Fruit fly (Drosophila melanogaster) whole organism, embryonic: Measurements from ENCODE around the gene Acp76A.

Experiments used
- B-H2 ChIP-seq: fragments of 200-800 bp; sonication (Bioruptor generic); optimal IDR thresholded peaks from 2 replicates; lab custom pipeline; 2018; ENCODE audit warnings: missing biosample characterization, mild to moderate bottlenecking, missing genetic modification characterization
- Bdp1 ChIP-seq: fragments of 200-800 bp; sonication (Bioruptor generic); optimal IDR thresholded peaks from 3 replicates; lab custom pipeline; 2016; ENCODE audit warnings: missing biosample characterization, missing genetic modification characterization
- Bgb ChIP-seq: fragments of 200-800 bp; sonication (Bioruptor generic); IDR thresholded peaks from 2 replicates; pipeline ENCODE4 v1.3.6; 2022; ENCODE audit warnings: missing biosample characterization, missing genetic modification characterization; ENCODE audit not compliant: partially characterized antibody
- CG10147 ChIP-seq: fragments of 200-800 bp; sonication (Bioruptor generic); optimal IDR thresholded peaks from 2 replicates; lab custom pipeline; 2019; ENCODE audit warnings: missing biosample characterization, mild to moderate bottlenecking, missing genetic modification characterization, moderate library complexity
- CG10565 ChIP-seq: fragments of 200-800 bp; sonication (Bioruptor generic); optimal IDR thresholded peaks from 3 replicates; lab custom pipeline; 2016; ENCODE audit warnings: missing biosample characterization, mild to moderate bottlenecking, missing genetic modification characterization
- CG11085 ChIP-seq: fragments of 200-800 bp; sonication (Bioruptor generic); IDR thresholded peaks from 2 replicates; pipeline ENCODE4 v1.3.6; 2022; ENCODE audit warnings: missing biosample characterization, missing genetic modification characterization
- CG11723 ChIP-seq: fragments of 200-800 bp; sonication (Bioruptor generic); optimal IDR thresholded peaks from 2 replicates; lab custom pipeline; 2017; ENCODE audit warnings: missing biosample characterization, mild to moderate bottlenecking, missing genetic modification characterization
- CG12155 ChIP-seq: fragments of 200-800 bp; sonication (Bioruptor generic); optimal IDR thresholded peaks from 3 replicates; lab custom pipeline; 2016; ENCODE audit warnings: missing biosample characterization, missing genetic modification characterization
- CG14014 ChIP-seq: fragments of 200-800 bp; sonication (Bioruptor generic); IDR thresholded peaks from 2 replicates; pipeline ENCODE4 v1.3.6; 2022; ENCODE audit warnings: missing biosample characterization, missing genetic modification characterization
- CG14667 ChIP-seq: fragments of 200-800 bp; sonication (Bioruptor generic); IDR thresholded peaks from 2 replicates; pipeline ENCODE4 v1.3.6; 2022; ENCODE audit warnings: missing biosample characterization, missing genetic modification characterization
- CG17829 ChIP-seq: fragments of 200-800 bp; optimal IDR thresholded peaks from 2 replicates; lab custom pipeline; 2019; ENCODE audit warnings: missing biosample characterization, mild to moderate bottlenecking, missing genetic modification characterization, moderate library complexity
- CG3065 ChIP-seq: fragments of 200-800 bp; sonication (Bioruptor generic); optimal IDR thresholded peaks from 2 replicates; lab custom pipeline; 2016; ENCODE audit warnings: missing biosample characterization, missing genetic modification characterization
- CG43689 ChIP-seq: fragments of 200-800 bp; sonication (Bioruptor generic); IDR thresholded peaks from 2 replicates; pipeline ENCODE4 v1.3.6; 2022; ENCODE audit warnings: missing biosample characterization, missing genetic modification characterization
- CG4820 ChIP-seq: fragments of 200-800 bp; sonication (Bioruptor generic); optimal IDR thresholded peaks from 3 replicates; lab custom pipeline; 2016; ENCODE audit warnings: missing biosample characterization, missing genetic modification characterization
- CG4854 ChIP-seq: fragments of 200-800 bp; sonication (Bioruptor generic); optimal IDR thresholded peaks from 2 replicates; lab custom pipeline; 2016; ENCODE audit warnings: missing biosample characterization, missing genetic modification characterization, inconsistent platforms
- CG6683 ChIP-seq: fragments of 200-800 bp; sonication (Bioruptor generic); optimal IDR thresholded peaks from 2 replicates; lab custom pipeline; 2017; ENCODE audit warnings: missing biosample characterization, mild to moderate bottlenecking, missing genetic modification characterization, missing genetic modification reagents
- CG7271 ChIP-seq: fragments of 200-800 bp; sonication (Bioruptor generic); optimal IDR thresholded peaks from 2 replicates; lab custom pipeline; 2018; ENCODE audit warnings: missing biosample characterization, mild to moderate bottlenecking, missing genetic modification characterization, moderate library complexity
- CG7357 ChIP-seq: fragments of 200-800 bp; sonication (Bioruptor generic); IDR thresholded peaks from 3 replicates; pipeline ENCODE4 v1.3.6; 2022; ENCODE audit warnings: missing biosample characterization, missing genetic modification characterization
- CG8924 ChIP-seq: fragments of 200-800 bp; optimal IDR thresholded peaks from 3 replicates; lab custom pipeline; 2019; ENCODE audit warnings: missing biosample characterization, mild to moderate bottlenecking, missing genetic modification characterization, moderate library complexity
- CG9932 ChIP-seq: fragments of 200-800 bp; sonication (Bioruptor generic); IDR thresholded peaks from 2 replicates; pipeline ENCODE4 v1.3.6; 2022; ENCODE audit warnings: missing biosample characterization, missing genetic modification characterization
- Dfd ChIP-seq, 2 experiments: fragments of >200 bp; optimal IDR thresholded peaks; 2 replicates each; lab custom pipeline; 2017; ENCODE audit warnings: missing biosample characterization in 2 of 2, missing genetic modification characterization in 2 of 2
- Ets97D ChIP-seq: fragments of 200-800 bp; sonication (Bioruptor generic); optimal IDR thresholded peaks from 3 replicates; lab custom pipeline; 2016; ENCODE audit warnings: missing biosample characterization, missing genetic modification characterization
- GATAe ChIP-seq: fragments of 200-800 bp; sonication (Bioruptor generic); conservative IDR thresholded peaks from 2 replicates; pipeline ENCODE4 v1.3.6; 2022; ENCODE audit warnings: missing biosample characterization, missing genetic modification characterization
- HLH54F ChIP-seq: fragments of 200-800 bp; sonication (Bioruptor generic); optimal IDR thresholded peaks from 3 replicates; lab custom pipeline; 2016; ENCODE audit warnings: missing biosample characterization, missing genetic modification characterization
- Hr39 ChIP-seq: fragments of >200 bp; optimal IDR thresholded peaks from 2 replicates; lab custom pipeline; 2017
- Lpt ChIP-seq: fragments of >200 bp; optimal IDR thresholded peaks from 2 replicates; lab custom pipeline; 2018; ENCODE audit warnings: missing biosample characterization, missing genetic modification characterization
- NFAT ChIP-seq: fragments of 200-800 bp; sonication (Bioruptor generic); IDR thresholded peaks from 2 replicates; pipeline ENCODE4 v1.3.6; 2022; ENCODE audit warnings: missing biosample characterization, missing genetic modification characterization
- NfI ChIP-seq: fragments of 200-800 bp; sonication (Bioruptor generic); optimal IDR thresholded peaks from 3 replicates; lab custom pipeline; 2018; ENCODE audit warnings: missing biosample characterization, mild to moderate bottlenecking, missing genetic modification characterization, moderate library complexity
- Oli ChIP-seq: fragments of 200-800 bp; sonication (Bioruptor generic); optimal IDR thresholded peaks from 2 replicates; lab custom pipeline; 2018; ENCODE audit warnings: missing biosample characterization, mild to moderate bottlenecking, missing genetic modification characterization, moderate library complexity
- Optix ChIP-seq: fragments of 200-800 bp; sonication (Bioruptor generic); IDR thresholded peaks from 3 replicates; pipeline ENCODE4 v1.3.6; 2022; ENCODE audit warnings: missing biosample characterization, missing genetic modification characterization
- PHDP ChIP-seq: fragments of 200-800 bp; sonication (Bioruptor generic); optimal IDR thresholded peaks from 3 replicates; lab custom pipeline; 2018; ENCODE audit warnings: missing biosample characterization, mild to moderate bottlenecking, missing genetic modification characterization, moderate library complexity
- Scr ChIP-seq: fragments of 200-800 bp; sonication (Bioruptor generic); IDR thresholded peaks from 2 replicates; pipeline ENCODE4 v1.3.6; 2022; ENCODE audit warnings: missing biosample characterization, missing genetic modification characterization; ENCODE audit not compliant: partially characterized antibody
- Spps ChIP-seq: fragments of 200-800 bp; sonication (Bioruptor generic); optimal IDR thresholded peaks from 2 replicates; lab custom pipeline; 2018; ENCODE audit warnings: missing biosample characterization, mild to moderate bottlenecking, missing genetic modification characterization
- Sry-β ChIP-seq: fragments of 200-800 bp; sonication (Bioruptor generic); optimal IDR thresholded peaks from 2 replicates; lab custom pipeline; 2018; ENCODE audit warnings: missing biosample characterization, mild to moderate bottlenecking, missing genetic modification characterization, moderate library complexity
- Usf ChIP-seq: fragments of 200-800 bp; sonication (Bioruptor generic); optimal IDR thresholded peaks from 2 replicates; lab custom pipeline; 2017; ENCODE audit warnings: missing genotype, missing biosample characterization, missing genetic modification characterization
- aop ChIP-seq: fragments of 200-800 bp; sonication (Bioruptor generic); IDR thresholded peaks from 2 replicates; pipeline ENCODE4 v1.3.6; 2022; ENCODE audit warnings: missing biosample characterization, missing genetic modification characterization
- ash1 ChIP-seq: fragments of 200-800 bp; sonication (Bioruptor generic); optimal IDR thresholded peaks from 2 replicates; lab custom pipeline; 2018; ENCODE audit warnings: missing biosample characterization, mild to moderate bottlenecking, missing genetic modification characterization
- az2 ChIP-seq: fragments of 200-800 bp; sonication (Bioruptor generic); optimal IDR thresholded peaks from 3 replicates; lab custom pipeline; 2016; ENCODE audit warnings: missing biosample characterization, missing genetic modification characterization
- chn ChIP-seq: fragments of 200-800 bp; sonication (Bioruptor generic); optimal IDR thresholded peaks from 2 replicates; lab custom pipeline; 2016; ENCODE audit warnings: missing biosample characterization, missing genetic modification characterization
- corto ChIP-seq: fragments of 200-800 bp; sonication (Bioruptor generic); optimal IDR thresholded peaks from 2 replicates; lab custom pipeline; 2016; ENCODE audit warnings: missing biosample characterization, mild to moderate bottlenecking, missing genetic modification characterization, moderate library complexity
- crc ChIP-seq: fragments of 200-800 bp; sonication (Bioruptor generic); optimal IDR thresholded peaks from 2 replicates; lab custom pipeline; 2016; ENCODE audit warnings: missing biosample characterization, missing genetic modification characterization
- dan ChIP-seq: fragments of 200-800 bp; sonication (Bioruptor generic); IDR thresholded peaks from 2 replicates; pipeline ENCODE4 v1.3.6; 2022; ENCODE audit warnings: missing biosample characterization, missing genetic modification characterization
- gsb-n ChIP-seq: fragments of 200-800 bp; sonication (Bioruptor generic); optimal IDR thresholded peaks from 3 replicates; lab custom pipeline; 2018; ENCODE audit warnings: missing biosample characterization, mild to moderate bottlenecking, missing genetic modification characterization
- knrl ChIP-seq: fragments of 200-800 bp; sonication (Bioruptor generic); IDR thresholded peaks from 3 replicates; pipeline ENCODE4 v1.3.6; 2022; ENCODE audit warnings: missing biosample characterization, missing genetic modification characterization; ENCODE audit not compliant: partially characterized antibody
- lov ChIP-seq, 2 experiments: fragments of 200-800 bp in 1 of 2; fragments of >200 bp in 1 of 2; sonication (Bioruptor generic) in 1 of 2; IDR thresholded peaks in 1 of 2; optimal IDR thresholded peaks in 1 of 2; 2 replicates in 1 of 2; 3 replicates in 1 of 2; pipeline versions ENCODE4 v1.3.6 to Lab custom; 2017 to 2022; ENCODE audit warnings: missing biosample characterization in 1 of 2, missing genetic modification characterization in 1 of 2
- nerfin-2 ChIP-seq: fragments of 200-800 bp; sonication (Bioruptor generic); IDR thresholded peaks from 2 replicates; pipeline ENCODE4 v1.3.6; 2022; ENCODE audit warnings: missing biosample characterization, missing genetic modification characterization; ENCODE audit not compliant: partially characterized antibody
- pan ChIP-seq, 4 experiments: fragments of >200 bp in 3 of 4; fragments of 200-800 bp in 1 of 4; sonication (Bioruptor generic) in 1 of 4; optimal IDR thresholded peaks in 3 of 4; IDR thresholded peaks in 1 of 4; 2 replicates each; pipeline versions ENCODE4 v1.3.6 to Lab custom; 2017 to 2022; ENCODE audit warnings: missing biosample characterization in 2 of 4, missing genetic modification characterization in 2 of 4, mixed read lengths in 1 of 4
- sd ChIP-seq: fragments of 200-800 bp; sonication (Bioruptor generic); optimal IDR thresholded peaks from 3 replicates; lab custom pipeline; 2018; ENCODE audit warnings: missing biosample characterization, mild to moderate bottlenecking, missing genetic modification characterization, moderate library complexity
- tin ChIP-seq: fragments of 200-800 bp; sonication (Bioruptor generic); optimal IDR thresholded peaks from 3 replicates; lab custom pipeline; 2016; ENCODE audit warnings: missing biosample characterization, missing genetic modification characterization
- trem ChIP-seq: fragments of 200-800 bp; optimal IDR thresholded peaks from 3 replicates; lab custom pipeline; 2019; ENCODE audit warnings: missing biosample characterization, mild to moderate bottlenecking, missing genetic modification characterization, moderate library complexity

Acp76A gene

DNA sequence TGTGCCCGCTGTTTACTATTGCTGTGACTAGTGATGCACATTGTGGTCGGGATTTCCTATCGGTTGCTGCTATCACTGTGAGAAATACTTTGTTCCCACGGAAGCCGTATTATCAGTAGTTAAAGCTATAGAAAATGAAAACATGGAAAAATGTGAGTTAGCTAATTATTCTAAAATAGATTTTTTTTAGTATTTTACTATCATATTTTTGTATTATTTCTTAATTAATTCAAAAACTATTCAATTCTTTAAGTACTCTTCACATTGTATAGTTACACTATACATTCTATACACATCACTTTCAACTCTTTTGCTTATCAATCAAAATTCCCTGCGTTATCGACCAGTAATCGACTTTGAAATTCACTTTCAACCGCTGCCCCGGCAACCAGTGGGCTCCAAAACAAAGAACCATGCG is 45.8 kb upstream of the Acp76A start, which contains the start of the genes Naxd and CG14079 (continued):
- no peak for TF ChIP-seq crc (GFP tag; lab: Kevin White, UChicago)
- TF ChIP-seq CG10565 (GFP tag; lab: Kevin White, UChicago) = no peak
- TF ChIP-seq Sry-β (GFP tag; lab: Kevin White, UChicago) = peak; percentile 12
- TF ChIP-seq CG3065 (GFP tag; lab: Kevin White, UChicago) = no peak
- peak; percentile 68 for TF ChIP-seq NfI (GFP tag; lab: Kevin White, UChicago)
- TF ChIP-seq nerfin-2 = no peak
- peak; percentile 55 for TF ChIP-seq gsb-n (tag; lab: Kevin White, UChicago)
- TF ChIP-seq CG4854 = no peak
- peak; percentile 62 for TF ChIP-seq CG14667 (GFP tag; lab: Robert Waterston, UW)
- TF ChIP-seq CG10147 (GFP tag; lab: Kevin White, UChicago) = no peak
- TF ChIP-seq CG7271 (tag; lab: Kevin White, UChicago) = no peak
- TF ChIP-seq CG8924 (tag; lab: Kevin White, UChicago) = peak; percentile 48
- TF ChIP-seq CG6683 (GFP tag; lab: Kevin White, UChicago) = no peak
- no peak for TF ChIP-seq dan (GFP tag; lab: Robert Waterston, UW)
- TF ChIP-seq sd (tag; lab: Kevin White, UChicago) = no peak
- peak; percentile 37 for TF ChIP-seq tin
- TF ChIP-seq CG7357 (GFP tag; lab: Robert Waterston, UW) = peak; percentile 75
- no peak for TF ChIP-seq Bdp1 (GFP tag; lab: Kevin White, UChicago)
- no peak for TF ChIP-seq Dfd (GFP tag; optimal IDR thresholded peaks at IDR 0.05; lab: Kevin White, UChicago)
- TF ChIP-seq Hr39 (lab: Kevin White, UChicago) = no peak
- TF ChIP-seq HLH54F = peak; percentile 36
- no peak for TF ChIP-seq pan (optimal IDR thresholded peaks at IDR 0.05; lab: Kevin White, UChicago)
- peak in 1 of 2 experiments; percentile 76 for TF ChIP-seq pan (GFP tag; optimal IDR thresholded peaks at IDR 0.05 in 1 of 2, IDR thresholded peaks at IDR 0.05 in 1 of 2)
- TF ChIP-seq chn (GFP tag; lab: Kevin White, UChicago) = no peak
- peak; percentile 37 for TF ChIP-seq Usf
- TF ChIP-seq Scr (GFP tag; lab: Robert Waterston, UW) = 0 out of 2 replicates have a peak, but pooled peaks have one; percentile 27
- peak; percentile 48 for TF ChIP-seq CG4820 (GFP tag; lab: Kevin White, UChicago)
- no peak for TF ChIP-seq CG11085 (GFP tag; lab: Robert Waterston, UW)
- no peak for TF ChIP-seq lov (optimal IDR thresholded peaks at IDR 0.05; lab: Kevin White, UChicago)
- 0 out of 3 replicates have a peak, but pooled peaks have one; percentile 17 for TF ChIP-seq lov (GFP tag; IDR thresholded peaks at IDR 0.05; lab: Robert Waterston, UW)
- no peak for TF ChIP-seq ash1 (GFP tag; lab: Kevin White, UChicago)
- TF ChIP-seq CG12155 (GFP tag; lab: Kevin White, UChicago) = peak; percentile 48
- TF ChIP-seq Lpt (GFP tag; lab: Kevin White, UChicago) = no peak
- TF ChIP-seq CG9932 (GFP tag; lab: Robert Waterston, UW) = peak; percentile 68
- peak; percentile 57 for TF ChIP-seq CG17829 (tag; lab: Kevin White, UChicago)
- 0 out of 2 replicates have a peak, but pooled peaks have one; percentile 38 for TF ChIP-seq CG43689 (GFP tag; lab: Robert Waterston, UW)
- peak; percentile 22 for TF ChIP-seq Ets97D (GFP tag; lab: Kevin White, UChicago)
- TF ChIP-seq Spps (tag; lab: Kevin White, UChicago) = peak; percentile 21
- no peak for TF ChIP-seq corto (GFP tag; lab: Kevin White, UChicago)
- no peak; the same call in 1 of the 2 replicates for TF ChIP-seq GATAe
- peak; percentile 43; the same call in 1 of the 3 replicates for TF ChIP-seq knrl (GFP tag; lab: Robert Waterston, UW)
- TF ChIP-seq CG14014 (GFP tag; lab: Robert Waterston, UW) = peak; percentile 57; the same call in 1 of the 2 replicates
- TF ChIP-seq trem = peak; percentile 27
- no peak for TF ChIP-seq Optix (GFP tag; lab: Robert Waterston, UW)
- no peak for TF ChIP-seq aop (GFP tag; lab: Robert Waterston, UW)
- TF ChIP-seq PHDP = peak; percentile 75
- TF ChIP-seq Oli (tag; lab: Kevin White, UChicago) = peak; percentile 62
- TF ChIP-seq NFAT (GFP tag; lab: Robert Waterston, UW) = 0 out of 2 replicates have a peak, but pooled peaks have one; percentile 37
- TF ChIP-seq B-H2 (GFP tag; lab: Kevin White, UChicago) = peak; percentile 64
- TF ChIP-seq Bgb (GFP tag; lab: Robert Waterston, UW) = peak; percentile 31; the same call in 1 of the 2 replicates
- TF ChIP-seq az2 (GFP tag; lab: Kevin White, UChicago) = peak; percentile 71
- TF ChIP-seq CG11723 (GFP tag; lab: Kevin White, UChicago) = no peak
